Worm (Caenorhabditis elegans): ENCODE measurements around the gene nipi-3.

nipi-3 gene

DNA sequence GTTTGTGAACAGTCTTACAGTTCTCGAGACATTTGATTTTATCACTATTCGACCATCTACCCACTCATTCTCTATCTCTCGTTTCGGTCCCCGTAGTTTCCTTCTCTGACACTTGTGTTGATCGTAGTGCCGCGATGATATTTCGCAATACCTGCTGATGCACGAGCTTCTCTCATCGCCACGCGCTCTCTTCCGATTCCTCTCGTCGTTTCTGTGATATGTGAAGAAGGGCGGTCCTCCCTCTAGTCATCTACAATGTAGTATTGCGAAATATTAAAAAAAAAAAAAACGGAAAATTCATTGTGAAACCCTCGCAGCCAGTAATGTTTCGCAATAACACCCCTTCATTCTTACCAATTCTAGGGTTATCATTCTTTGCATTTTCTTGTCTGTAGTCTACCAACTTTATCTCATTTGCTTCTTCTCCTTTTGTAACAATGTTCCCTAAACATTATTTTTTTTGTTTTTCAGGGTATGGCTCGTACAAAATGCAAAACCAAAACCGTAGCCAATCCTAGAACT lies at the start of gene nipi-3:
nipi-3 (plus strand) TSS at position 472 of the 522 bp plus-strand sequence.
- TF ChIP-seq dao-5 (tag; optimal IDR thresholded peaks at IDR 0.05), result no peak
- TF ChIP-seq W03F9.2 (tag; optimal IDR thresholded peaks at IDR 0.05), result peak; percentile 86
- TF ChIP-seq him-1 (tag; optimal IDR thresholded peaks at IDR 0.05), result peak; percentile 82

DNA sequence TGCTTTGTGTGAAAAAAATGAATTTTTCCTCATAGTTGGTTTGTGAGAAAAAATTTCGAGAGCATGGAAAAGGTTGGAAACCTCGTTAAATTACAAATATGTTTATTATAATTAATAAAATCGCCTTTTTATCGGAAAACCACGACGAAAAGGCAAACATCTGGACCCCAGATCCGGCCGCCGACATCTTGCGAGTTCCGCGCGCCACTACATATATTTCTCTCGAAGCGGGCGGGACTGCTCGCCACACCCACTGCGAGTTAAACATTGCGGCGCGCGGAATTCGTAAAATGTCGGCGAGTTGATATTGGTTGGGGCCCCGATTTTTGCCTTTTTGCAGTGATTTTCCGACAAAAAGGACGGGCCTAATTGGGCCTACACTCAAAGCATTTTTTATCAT lies 48.3 kb upstream of the nipi-3 start:
- TF ChIP-seq him-1 (tag; optimal IDR thresholded peaks at IDR 0.05) (no peak), dao-5 (tag; optimal IDR thresholded peaks at IDR 0.05) (no peak), W03F9.2 (tag; optimal IDR thresholded peaks at IDR 0.05) (no peak)

DNA sequence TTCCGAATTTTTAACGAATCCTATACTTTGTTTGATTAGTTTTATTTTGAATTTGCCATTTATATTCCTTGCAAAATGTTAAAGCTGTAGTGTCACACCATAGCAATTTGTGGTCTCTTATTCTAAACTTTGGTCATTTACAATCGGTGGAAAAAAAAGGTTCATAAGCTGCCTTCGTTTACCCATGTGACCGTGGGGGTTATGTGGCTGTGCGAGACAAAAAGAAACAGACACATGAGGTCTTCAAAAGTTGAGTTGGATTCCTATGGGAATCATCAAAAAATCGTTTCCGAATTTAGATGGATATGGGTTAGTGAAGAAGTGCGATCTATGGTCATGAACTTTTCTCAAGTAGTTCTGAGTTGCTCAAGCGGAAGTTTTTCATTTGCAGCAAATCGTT lies 43.4 kb upstream of the nipi-3 start:
- TF ChIP-seq dao-5 (tag; optimal IDR thresholded peaks at IDR 0.05) (no peak), W03F9.2 (tag; optimal IDR thresholded peaks at IDR 0.05) (no peak), him-1 (tag; optimal IDR thresholded peaks at IDR 0.05) (no peak)

DNA sequence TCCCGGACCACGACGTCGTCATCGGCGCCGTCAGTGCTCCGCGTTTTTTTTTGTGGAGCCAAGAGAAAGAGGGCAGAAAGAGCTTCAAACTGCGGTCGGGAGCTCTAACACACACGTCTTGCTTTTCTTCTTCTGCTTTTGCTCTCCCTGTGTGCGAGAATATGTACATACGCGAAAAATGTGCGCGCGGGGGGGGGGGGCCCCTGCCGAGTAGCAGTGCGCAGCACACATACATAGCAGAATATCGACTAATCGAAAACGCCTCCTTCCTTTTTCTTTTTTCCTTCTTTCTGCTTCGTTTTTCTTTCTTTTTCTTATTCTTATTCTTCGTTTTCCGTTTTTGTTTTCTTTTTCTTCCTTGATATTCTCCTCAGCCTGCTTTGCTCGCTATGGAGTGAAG lies 41.1 kb upstream of the nipi-3 start:
- TF ChIP-seq dao-5 (tag; optimal IDR thresholded peaks at IDR 0.05) (no peak), W03F9.2 (tag; optimal IDR thresholded peaks at IDR 0.05) (no peak), him-1 (tag; optimal IDR thresholded peaks at IDR 0.05) (peak; percentile 77)

DNA sequence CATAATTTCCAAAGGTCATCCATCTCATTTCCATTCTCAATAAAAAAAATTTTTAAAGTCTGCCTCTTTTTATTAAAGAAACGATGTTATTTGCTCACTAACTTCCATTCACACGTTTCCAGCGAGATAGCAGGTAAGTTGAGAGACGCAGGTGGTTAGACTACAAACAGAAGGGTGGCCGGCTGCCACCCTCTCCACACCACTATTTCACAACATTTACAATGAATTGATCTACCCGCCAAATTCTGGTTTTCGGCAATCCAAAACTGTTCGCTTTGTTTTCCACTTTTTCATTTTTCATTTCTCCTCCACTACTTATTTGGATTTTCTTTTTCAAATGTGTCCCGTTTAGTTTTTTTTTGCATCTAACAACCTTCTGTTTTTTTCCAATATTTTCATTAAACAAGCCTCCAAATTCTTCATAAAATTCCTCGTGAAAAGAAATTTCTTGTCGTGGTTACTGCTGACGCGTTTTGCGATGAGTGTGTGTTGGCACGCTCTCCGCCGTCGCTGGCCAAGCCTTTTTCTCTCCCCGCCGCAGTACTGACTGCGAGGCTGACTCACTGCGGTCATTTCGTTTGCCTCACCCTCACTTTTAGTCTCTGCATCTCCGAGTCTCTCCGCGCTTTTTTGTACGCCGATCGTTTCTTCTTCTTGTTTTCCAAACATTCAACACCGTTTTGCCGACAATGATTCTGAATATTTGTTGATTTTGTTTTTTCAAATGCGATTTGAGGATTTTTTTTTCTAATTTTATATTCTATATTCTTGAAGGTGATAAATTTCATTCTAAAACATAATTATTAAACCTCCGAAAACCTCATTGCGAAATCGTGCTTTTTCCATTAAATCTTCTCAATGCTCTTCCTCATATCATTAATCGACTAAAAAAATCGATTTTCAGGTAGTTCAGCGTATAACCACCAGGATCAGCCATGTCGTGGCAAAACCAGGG lies 39.5 kb upstream of the nipi-3 start, which contains the start of gene dyn-1:
dyn-1 (plus strand) TSS at position 905 of the 955 bp plus-strand sequence.
- TF ChIP-seq W03F9.2 (tag; optimal IDR thresholded peaks at IDR 0.05), result peak; percentile 14
- no peak for TF ChIP-seq dao-5 (tag; optimal IDR thresholded peaks at IDR 0.05)

ce11 chrX:15569633-15570032 lies 38.1 kb upstream of the nipi-3 start:
- TF ChIP-seq W03F9.2 (tag; optimal IDR thresholded peaks at IDR 0.05), result no peak
- TF ChIP-seq dao-5 (tag; optimal IDR thresholded peaks at IDR 0.05), result no peak
- no peak for TF ChIP-seq him-1 (tag; optimal IDR thresholded peaks at IDR 0.05)

ce11 chrX:15572021-15572420 lies 35.7 kb upstream of the nipi-3 start:
- TF ChIP-seq him-1 (tag; optimal IDR thresholded peaks at IDR 0.05), result no peak
- TF ChIP-seq dao-5 (tag; optimal IDR thresholded peaks at IDR 0.05), result no peak
- no peak for TF ChIP-seq W03F9.2 (tag; optimal IDR thresholded peaks at IDR 0.05)

- TF ChIP-seq dao-5 (tag; optimal IDR thresholded peaks at IDR 0.05) (no peak), W03F9.2 (tag; optimal IDR thresholded peaks at IDR 0.05) (no peak), him-1 (tag; optimal IDR thresholded peaks at IDR 0.05) (no peak)
Measured at ce11 chrX:15575460-15575859, 32.3 kb upstream of the nipi-3 start.

DNA sequence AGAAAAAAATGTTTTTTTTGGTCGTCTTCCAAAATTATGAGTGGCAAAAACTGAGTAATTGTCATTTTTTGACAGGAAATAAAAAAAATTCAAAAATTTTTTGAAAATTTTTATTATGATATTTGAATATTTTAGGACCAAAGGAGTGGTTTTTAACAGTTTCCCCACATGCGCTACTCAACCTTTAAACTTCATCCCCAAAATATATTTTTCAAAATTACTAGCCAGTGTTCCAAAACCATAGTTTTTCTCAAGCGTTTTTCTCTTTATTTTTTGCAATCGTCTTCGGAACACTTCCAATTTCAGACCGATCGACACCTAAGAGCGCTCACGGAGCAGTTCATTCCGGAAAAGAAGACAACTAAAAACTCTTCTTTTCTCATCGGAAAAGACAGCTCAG lies 30.8 kb upstream of the nipi-3 start, which contains the start of gene K09A9.6:
K09A9.6 (plus strand) TSS at position 301 of the 400 bp plus-strand sequence.
- TF ChIP-seq him-1 (tag; optimal IDR thresholded peaks at IDR 0.05) (no peak), W03F9.2 (tag; optimal IDR thresholded peaks at IDR 0.05) (no peak), dao-5 (tag; optimal IDR thresholded peaks at IDR 0.05) (no peak)

DNA sequence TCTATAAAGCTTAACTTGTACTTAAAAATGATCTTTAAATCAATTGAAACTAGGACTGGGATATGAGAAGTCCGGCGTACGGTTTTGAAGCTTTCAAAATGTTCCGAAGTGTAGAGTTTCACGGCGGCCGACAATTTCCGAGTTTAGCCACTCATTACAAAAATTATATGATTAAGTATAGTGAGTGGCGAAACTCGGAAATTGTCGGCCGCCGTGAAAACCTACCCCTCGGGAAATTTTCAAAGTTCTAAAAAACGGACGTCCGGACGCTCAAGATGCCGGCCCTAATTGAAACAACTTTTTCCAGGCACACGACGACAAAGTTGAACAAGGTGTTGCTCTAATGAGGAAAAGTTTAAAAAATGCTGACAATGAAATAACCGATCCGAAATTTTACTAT lies 22.6 kb upstream of the nipi-3 start:
- TF ChIP-seq dao-5 (tag; optimal IDR thresholded peaks at IDR 0.05), result no peak
- TF ChIP-seq him-1 (tag; optimal IDR thresholded peaks at IDR 0.05), result no peak
- no peak for TF ChIP-seq W03F9.2 (tag; optimal IDR thresholded peaks at IDR 0.05)

DNA sequence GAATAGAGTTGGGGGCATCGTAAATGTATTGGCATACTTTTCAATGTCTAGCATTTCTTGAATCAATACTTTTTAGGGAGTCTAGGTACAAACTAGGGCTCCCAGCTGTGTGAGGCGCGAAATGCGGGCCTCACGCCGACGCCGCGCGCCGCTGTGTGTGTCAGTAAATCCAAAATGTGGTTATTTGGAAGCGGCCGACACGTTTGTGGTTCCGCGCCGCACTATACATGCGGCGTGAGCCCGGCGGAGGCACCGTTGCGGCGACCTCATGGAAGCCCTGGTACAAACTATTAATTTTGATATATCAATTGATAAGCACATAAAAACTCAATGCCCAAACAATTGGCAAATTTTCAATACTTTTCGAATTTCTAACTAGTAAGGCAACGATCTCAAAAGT lies 21.6 kb upstream of the nipi-3 start:
- TF ChIP-seq him-1 (tag; optimal IDR thresholded peaks at IDR 0.05) (no peak), W03F9.2 (tag; optimal IDR thresholded peaks at IDR 0.05) (no peak), dao-5 (tag; optimal IDR thresholded peaks at IDR 0.05) (no peak)

ce11 chrX:15590347-15590928 lies 17.3 kb upstream of the nipi-3 start, which contains the start of gene gas-1:
Gene gas-1, minus strand, starts transcription at chrX:15590397.
- no peak for TF ChIP-seq him-1 (tag; optimal IDR thresholded peaks at IDR 0.05)
- no peak for TF ChIP-seq dao-5 (tag; optimal IDR thresholded peaks at IDR 0.05)
- no peak for TF ChIP-seq W03F9.2 (tag; optimal IDR thresholded peaks at IDR 0.05)

DNA sequence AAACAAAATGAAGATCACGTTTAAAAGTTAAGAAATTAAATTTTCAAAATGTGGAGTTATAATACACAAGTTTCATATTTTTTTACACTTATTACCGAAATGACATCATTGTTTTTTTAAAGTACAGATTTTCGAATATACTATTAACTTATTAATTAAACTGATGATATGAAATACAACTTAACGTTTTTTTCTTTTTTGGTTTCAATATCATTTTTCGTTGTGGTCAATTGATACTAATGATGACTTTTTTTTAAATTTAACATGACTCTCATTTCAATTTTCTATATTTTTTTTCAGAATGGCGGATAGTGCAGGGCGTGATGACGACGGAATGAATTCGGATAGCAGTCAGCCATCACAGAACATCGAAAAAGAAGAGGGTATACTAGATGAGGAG lies 16.7 kb upstream of the nipi-3 start, which contains the start of gene usp-33:
usp-33 (plus strand) TSS at position 301 of the 400 bp plus-strand sequence.
- TF ChIP-seq him-1 (tag; optimal IDR thresholded peaks at IDR 0.05) (no peak), W03F9.2 (tag; optimal IDR thresholded peaks at IDR 0.05) (no peak), dao-5 (tag; optimal IDR thresholded peaks at IDR 0.05) (no peak)

DNA sequence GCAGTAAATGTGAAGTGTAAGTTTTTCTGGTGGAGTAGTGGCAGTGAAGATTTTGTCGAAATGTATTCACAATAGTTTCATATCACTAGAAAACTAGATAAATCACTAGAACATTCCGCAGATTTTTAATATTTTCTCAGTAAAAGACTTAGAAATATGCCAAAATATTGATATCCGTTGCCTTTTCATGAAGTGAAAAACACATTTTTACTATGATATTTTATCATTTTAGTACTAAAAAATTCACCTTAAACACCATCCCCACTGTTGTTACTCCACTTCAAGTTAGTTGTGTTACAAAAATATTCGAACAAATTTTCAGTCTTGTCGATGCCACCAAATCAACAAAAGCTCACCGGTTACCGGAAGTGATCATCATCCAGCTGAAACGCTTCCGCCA lies 14.4 kb upstream of the nipi-3 start:
- no peak for TF ChIP-seq him-1 (tag; optimal IDR thresholded peaks at IDR 0.05)

All from whole organism, L4/young adult.